Worm (Caenorhabditis elegans) whole organism, L4 larva: ENCODE measurements around the gene lipl-4.

Source experiments
- ces-1 ChIP-seq: fragments of 150-350 bp; sonication (generic microtip); optimal IDR thresholded peaks from 4 replicates; lab custom pipeline; 2014; ENCODE audit warnings: missing biosample characterization, missing genetic modification reagents, missing genetic modification characterization
- unc-62 ChIP-seq, 3 experiments: fragments of 150-350 bp in 1 of 3; sonication (generic microtip); optimal IDR thresholded peaks in 2 of 3; peaks in 1 of 3; 1 replicate in 1 of 3; 2 replicates in 2 of 3; lab custom pipeline; 2014 to 2017; ENCODE audit warnings: missing biosample characterization in 3 of 3, missing genetic modification characterization in 3 of 3, missing genetic modification reagents in 3 of 3, missing genotype in 1 of 3
- ztf-7 ChIP-seq: fragments of 150-350 bp; optimal IDR thresholded peaks from 2 replicates; lab custom pipeline; 2014; ENCODE audit warnings: missing biosample characterization, missing genetic modification characterization

ce11 chrV:6514887-6515324, 35.1 kb upstream of the lipl-4 start, which contains the start of gene dpy-11:
- TF ChIP-seq ces-1 (GFP tag; lab: Kevin White, UChicago) (no peak), unc-62 (GFP tag; optimal IDR thresholded peaks at IDR 0.05 in 1 of 2; lab: Kevin White, UChicago) (no peak), unc-62 (tag; optimal IDR thresholded peaks at IDR 0.05; lab: Kevin White, UChicago) (no peak), ztf-7 (tag; lab: Kevin White, UChicago) (no peak)
